Worm (Caenorhabditis elegans): ENCODE measurements around the gene nphp-1.

The nphp-1 gene

DNA sequence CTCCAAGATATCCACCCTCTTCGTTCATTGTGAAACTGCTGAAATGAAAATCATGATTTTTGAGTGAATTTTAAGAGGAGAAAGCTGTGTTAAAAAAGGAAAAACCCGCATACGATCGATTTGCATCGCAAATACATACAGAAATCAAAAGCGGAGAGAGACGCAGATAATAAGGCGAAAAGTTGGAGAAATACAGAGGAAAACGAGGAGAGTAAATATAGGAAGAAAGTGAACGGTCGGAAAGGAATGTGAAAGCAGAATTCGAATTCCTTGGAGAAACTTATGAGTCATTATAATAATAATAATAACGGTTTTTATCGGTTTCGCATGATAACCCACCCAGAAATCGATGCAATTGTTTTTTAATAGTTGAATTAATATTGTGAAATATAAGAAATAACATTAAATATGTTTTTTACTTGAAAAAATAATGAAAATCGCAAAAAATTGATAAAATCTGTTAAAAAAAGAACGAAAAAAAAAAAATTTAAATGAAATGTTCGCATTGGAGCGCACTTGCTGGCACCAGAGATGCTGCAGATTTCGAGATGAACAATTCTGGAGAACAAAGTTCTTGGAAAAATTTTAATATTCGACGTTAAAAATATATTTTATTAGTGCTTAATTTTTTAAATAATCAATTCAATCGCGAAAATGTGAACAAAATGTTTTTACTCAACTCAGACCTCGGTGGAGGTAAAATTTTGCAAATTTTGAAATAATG lies 44.7 kb downstream of the nphp-1 start, which contains the start of gene ccm-3:
Gene ccm-3 (minus strand): TSS at position 38 of the 724 bp plus-strand sequence.
- TF ChIP-seq blmp-1 (tag; optimal IDR thresholded peaks at IDR 0.05) (peak; percentile 81), pha-4 (tag; optimal IDR thresholded peaks at IDR 0.05) (peak; percentile 25), unc-39 (tag; optimal IDR thresholded peaks at IDR 0.05) (no peak), ces-1 (GFP tag; optimal IDR thresholded peaks at IDR 0.05) (peak; percentile 56)

DNA sequence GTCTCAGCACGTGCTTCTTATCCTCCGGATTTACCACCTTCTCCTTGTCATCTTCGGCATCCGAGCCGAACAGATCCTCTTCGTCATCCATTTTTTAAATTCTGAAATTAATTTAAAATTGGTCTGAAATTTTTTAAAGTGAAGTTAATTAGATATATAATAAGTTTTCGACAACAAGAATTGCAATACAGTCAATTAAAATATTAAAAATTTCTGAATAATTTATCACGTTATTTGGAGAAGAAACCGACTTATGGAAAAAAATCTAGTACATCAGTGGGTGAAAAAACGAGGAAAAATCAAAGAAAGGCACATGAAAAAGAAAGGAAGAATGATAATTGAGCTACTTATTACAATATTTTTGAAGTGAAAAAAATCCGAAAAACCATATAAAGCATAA lies 46.5 kb downstream of the nphp-1 start, which contains the start of gene taf-13:
Gene taf-13 (minus strand): TSS at position 101 of the 400 bp plus-strand sequence.
- TF ChIP-seq elt-1 (tag; optimal IDR thresholded peaks at IDR 0.05; ENCODE audit: borderline replicate concordance, insufficient read depth) (no peak), ceh-43 (GFP tag; optimal IDR thresholded peaks at IDR 0.05) (no peak)

DNA sequence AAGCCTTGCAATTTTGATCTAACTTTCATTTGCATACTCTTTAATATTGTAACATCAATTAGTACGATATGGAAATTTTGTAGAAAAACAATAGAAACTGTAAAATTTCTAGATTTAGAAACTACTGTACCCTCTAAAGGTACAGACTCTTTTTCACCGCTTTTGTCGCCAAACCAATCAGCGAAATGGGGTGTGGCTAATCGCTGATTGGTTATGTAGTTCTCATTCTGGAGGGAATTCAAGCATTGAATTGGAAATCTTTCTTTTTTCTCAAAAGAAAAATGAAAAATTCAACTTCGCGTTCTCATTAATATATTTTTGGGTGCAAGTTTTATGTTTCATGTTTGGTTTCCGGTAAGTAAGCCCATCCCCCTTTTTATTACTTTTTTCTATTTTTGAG lies 48.5 kb downstream of the nphp-1 start:
- TF ChIP-seq nhr-12 (tag; optimal IDR thresholded peaks at IDR 0.05) = no peak
- no peak for TF ChIP-seq elt-3 (tag; optimal IDR thresholded peaks at IDR 0.05)
- TF ChIP-seq M03D4.4 (tag; optimal IDR thresholded peaks at IDR 0.05) = no peak
- TF ChIP-seq hlh-1 (tag; optimal IDR thresholded peaks at IDR 0.05) = no peak
- no peak for TF ChIP-seq nhr-28 (tag; optimal IDR thresholded peaks at IDR 0.05)
- TF ChIP-seq sptf-1 (tag; optimal IDR thresholded peaks at IDR 0.05) = no peak
- TF ChIP-seq flh-1 (GFP tag; optimal IDR thresholded peaks at IDR 0.05) = no peak
- TF ChIP-seq unc-120 (tag; optimal IDR thresholded peaks at IDR 0.05; ENCODE audit: poor library complexity, severe bottlenecking) = no peak

DNA sequence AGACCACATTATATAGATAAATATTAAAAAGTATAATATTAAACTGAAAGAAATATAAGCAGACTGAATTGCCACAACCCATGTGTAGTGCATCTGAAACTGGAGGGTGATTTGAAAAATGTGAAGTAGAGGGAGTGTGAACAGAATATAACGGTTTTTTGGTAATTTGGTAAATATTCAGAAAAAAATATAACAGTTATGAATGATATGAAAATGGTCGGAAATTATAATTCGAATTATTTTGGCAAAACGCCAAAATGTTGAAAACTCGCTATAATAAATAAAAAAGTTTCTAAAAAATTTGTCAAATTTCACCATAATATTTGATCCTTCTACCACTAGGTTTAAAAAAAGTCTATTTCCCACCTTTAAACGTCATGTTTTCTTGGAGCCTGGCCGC lies 49.9 kb downstream of the nphp-1 start, which contains the start of gene srv-2:
Gene srv-2 (minus strand): TSS at position 101 of the 400 bp plus-strand sequence.
- TF ChIP-seq drap-1 (GFP tag; optimal IDR thresholded peaks at IDR 0.05) (no peak), mab-5 (tag; optimal IDR thresholded peaks at IDR 0.05) (no peak), lsy-2 (tag; optimal IDR thresholded peaks at IDR 0.05) (no peak), mep-1 (tag; optimal IDR thresholded peaks at IDR 0.05) (no peak), tbx-8 (GFP tag; optimal IDR thresholded peaks at IDR 0.05) (no peak), unc-62 (GFP tag; optimal IDR thresholded peaks at IDR 0.05) (no peak), sem-2 (GFP tag; optimal IDR thresholded peaks at IDR 0.05) (no peak), unc-39 (tag; optimal IDR thresholded peaks at IDR 0.05) (no peak), nhr-237 (tag; optimal IDR thresholded peaks at IDR 0.05) (no peak), lin-13 (tag; optimal IDR thresholded peaks at IDR 0.05) (no peak), zip-8 (tag; optimal IDR thresholded peaks at IDR 0.05) (no peak)

DNA sequence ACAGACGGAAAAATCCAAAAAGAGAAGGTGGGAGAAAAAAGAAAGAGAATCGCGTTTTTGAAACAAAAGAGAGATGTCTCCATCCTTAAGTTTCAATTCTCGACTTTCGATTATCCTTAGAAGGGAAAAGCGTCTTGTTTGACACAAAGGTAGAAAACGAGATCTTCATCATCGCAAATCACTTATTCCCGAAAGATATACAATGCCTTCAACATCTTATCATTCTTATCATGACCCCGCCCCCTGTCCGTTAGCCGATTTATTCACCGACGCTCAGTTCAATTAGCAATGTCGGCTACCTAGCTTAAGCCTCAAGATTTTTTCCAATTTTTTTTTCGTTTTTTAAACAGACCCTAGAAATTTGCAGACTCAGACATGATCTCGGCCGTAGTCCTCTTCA lies 53.1 kb downstream of the nphp-1 start, which contains the start of gene C14A4.9:
Gene C14A4.9 (plus strand): TSS at position 368 of the 400 bp plus-strand sequence.
- TF ChIP-seq elt-3 (tag; optimal IDR thresholded peaks at IDR 0.05) (peak; percentile 79), ceh-83 (GFP tag; optimal IDR thresholded peaks at IDR 0.05) (no peak)
